Fruit fly (Drosophila melanogaster): ENCODE results near the gene Sulf1.

Sulf1 gene

DNA sequence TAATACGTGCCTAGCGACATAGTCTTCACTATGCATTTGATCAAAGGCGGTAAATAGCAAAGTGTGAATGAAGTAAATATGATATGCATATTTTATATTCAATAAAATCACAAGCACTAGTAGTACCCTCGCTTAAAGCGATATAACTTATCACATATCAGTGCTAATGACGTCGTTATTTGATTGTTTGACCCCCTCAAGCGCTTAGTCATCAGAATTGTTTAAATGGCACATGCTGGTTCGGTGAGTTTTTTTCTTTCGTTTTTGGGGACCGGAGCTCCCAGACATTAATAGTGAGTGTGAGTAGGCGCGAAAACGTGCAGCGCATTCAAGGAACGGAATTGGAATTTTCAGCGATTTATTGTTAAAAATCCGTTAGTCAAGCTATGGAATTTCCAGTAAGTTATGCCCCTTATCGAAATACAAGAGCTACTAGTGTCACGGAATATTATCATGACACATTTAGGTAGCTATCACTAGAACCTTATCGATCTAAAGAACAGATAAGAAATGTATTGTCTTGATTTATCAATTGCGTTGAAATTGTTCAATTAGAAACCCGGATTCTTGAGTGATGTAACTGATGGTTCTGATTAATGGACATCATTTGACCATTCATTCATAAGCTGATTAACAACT is 8.4 kb upstream of the Sulf1 start:
- TF ChIP-seq CG33017 (tag; optimal IDR thresholded peaks at IDR 0.05) (no peak), toe (GFP tag; optimal IDR thresholded peaks at IDR 0.05) (no peak), kay (GFP tag; ENCODE audit: borderline replicate concordance) (peak; percentile 96), CG14711 (tag; optimal IDR thresholded peaks at IDR 0.05) (no peak), cic (GFP tag; optimal IDR thresholded peaks at IDR 0.05) (peak; percentile 26), tj (GFP tag; optimal IDR thresholded peaks at IDR 0.05) (peak; percentile 54)

DNA sequence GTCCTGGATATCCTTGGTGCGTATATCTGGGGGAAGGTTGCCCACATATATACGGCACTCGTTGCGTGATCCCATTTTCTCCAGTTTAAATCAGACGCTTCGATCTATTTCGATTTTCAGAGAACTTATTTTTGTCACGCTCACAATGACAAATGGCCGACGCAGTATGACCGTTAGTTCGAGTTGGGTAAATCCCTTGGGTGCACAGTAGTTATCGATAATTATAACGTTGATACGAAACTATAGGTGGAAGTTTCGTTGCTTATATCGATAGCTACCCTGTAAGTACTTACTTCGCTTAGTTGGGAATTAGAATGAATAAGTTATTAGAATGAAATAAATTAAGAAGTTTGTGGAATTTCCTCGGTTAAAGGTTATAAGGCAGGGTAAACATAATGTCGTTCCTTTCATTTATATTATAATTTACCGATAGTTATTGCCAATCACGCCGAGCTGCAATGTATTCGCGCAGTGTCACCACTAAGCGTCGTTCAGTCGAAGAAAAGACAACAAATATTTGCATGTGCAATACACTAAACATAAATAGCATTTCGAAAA is 2.5 kb upstream of the Sulf1 start, which contains the start of the genes SF2 and pad:
TSS of gene SF2 (minus strand) at position 172 of the 558 bp plus-strand sequence.
TSS of gene pad (plus strand) at position 502 of the 558 bp plus-strand sequence.
- TF ChIP-seq Mnt (GFP tag; optimal IDR thresholded peaks at IDR 0.05) (peak; percentile 90), cic (GFP tag; optimal IDR thresholded peaks at IDR 0.05) (peak; percentile 53), Crg-1 (GFP tag; optimal IDR thresholded peaks at IDR 0.05) (peak; percentile 87), CG1620 (GFP tag; optimal IDR thresholded peaks at IDR 0.05) (peak; percentile 92), CG7045 (GFP tag; optimal IDR thresholded peaks at IDR 0.05) (peak; percentile 82), CG12768 (GFP tag; optimal IDR thresholded peaks at IDR 0.05) (peak; percentile 53), toe (GFP tag; optimal IDR thresholded peaks at IDR 0.05) (peak; percentile 94), bab1 (GFP tag; optimal IDR thresholded peaks at IDR 0.05) (peak; percentile 89), tj (GFP tag; optimal IDR thresholded peaks at IDR 0.05) (peak; percentile 63), CG5204 (GFP tag; optimal IDR thresholded peaks at IDR 0.05) (peak; percentile 90), CG7101 (tag; optimal IDR thresholded peaks at IDR 0.05) (peak; percentile 83), cnc (optimal IDR thresholded peaks at IDR 0.05) (no peak), pad (GFP tag; optimal IDR thresholded peaks at IDR 0.05) (peak; percentile 85), CG33017 (tag; optimal IDR thresholded peaks at IDR 0.05) (no peak), ovo (GFP tag; optimal IDR thresholded peaks at IDR 0.05) (peak; percentile 90), Hr96 (GFP tag; optimal IDR thresholded peaks at IDR 0.05) (peak; percentile 86), kay (GFP tag; ENCODE audit: borderline replicate concordance) (peak; percentile 84), CG11617 (GFP tag; optimal IDR thresholded peaks at IDR 0.05) (peak; percentile 87), Clk (GFP tag; optimal IDR thresholded peaks at IDR 0.05) (peak; percentile 73), CG14711 (tag; optimal IDR thresholded peaks at IDR 0.05) (peak; percentile 77)

DNA sequence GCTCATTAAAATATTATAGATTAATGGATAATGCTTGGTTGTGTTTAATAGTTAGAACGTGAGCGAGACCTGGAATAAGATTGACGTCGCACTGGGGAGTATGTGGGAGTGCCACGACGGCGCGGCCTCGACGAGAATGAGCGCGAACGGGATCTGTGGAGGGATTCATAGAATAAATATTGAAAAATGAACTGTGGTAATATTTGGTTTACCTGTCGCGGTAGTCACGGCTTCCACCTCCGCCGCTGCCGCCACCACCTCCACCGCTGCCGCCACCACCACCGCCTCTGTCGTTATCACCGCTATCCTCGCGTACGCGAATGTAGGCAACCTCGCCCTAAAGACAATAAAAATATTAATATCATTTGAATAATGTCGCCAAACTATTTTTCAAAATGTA is 1.2 kb upstream of the Sulf1 start:
- TF ChIP-seq CG7101 (tag; optimal IDR thresholded peaks at IDR 0.05) (peak; percentile 14), CG33017 (tag; optimal IDR thresholded peaks at IDR 0.05) (no peak), CG5204 (GFP tag; optimal IDR thresholded peaks at IDR 0.05) (no peak), kay (GFP tag; ENCODE audit: borderline replicate concordance) (peak; percentile 14), Hr96 (GFP tag; optimal IDR thresholded peaks at IDR 0.05) (no peak), CG11617 (GFP tag; optimal IDR thresholded peaks at IDR 0.05) (peak; percentile 61), toe (GFP tag; optimal IDR thresholded peaks at IDR 0.05) (no peak), ovo (GFP tag; optimal IDR thresholded peaks at IDR 0.05) (peak; percentile 19), cic (GFP tag; optimal IDR thresholded peaks at IDR 0.05) (peak; percentile 85), CG7045 (GFP tag; optimal IDR thresholded peaks at IDR 0.05) (peak; percentile 4), CG12768 (GFP tag; optimal IDR thresholded peaks at IDR 0.05) (peak; percentile 65)

DNA sequence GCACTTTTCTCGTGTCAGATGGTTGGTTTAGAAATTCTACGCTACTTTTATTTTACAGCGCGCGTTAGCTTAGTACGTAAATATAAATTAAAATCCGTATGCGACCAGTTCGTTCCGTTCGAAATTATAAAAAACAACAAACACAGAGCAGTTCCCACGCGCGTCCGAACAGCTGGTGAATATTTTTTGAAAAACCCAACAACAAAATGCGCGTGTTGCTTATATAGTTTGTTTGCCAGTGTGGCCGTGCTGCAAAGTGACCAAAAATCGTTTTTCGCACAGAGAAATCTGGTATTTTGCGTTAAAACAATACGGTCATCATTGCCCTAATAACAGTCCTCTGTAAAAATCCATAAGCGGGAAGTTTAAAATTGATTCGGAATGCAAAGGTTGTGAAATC is 1.0 kb downstream of the Sulf1 start:
- TF ChIP-seq pad (GFP tag; optimal IDR thresholded peaks at IDR 0.05) (peak; percentile 15), CG33017 (tag; optimal IDR thresholded peaks at IDR 0.05) (peak; percentile 3), Clk (GFP tag; optimal IDR thresholded peaks at IDR 0.05) (no peak), bab1 (GFP tag; optimal IDR thresholded peaks at IDR 0.05) (peak; percentile 60), cic (GFP tag; optimal IDR thresholded peaks at IDR 0.05) (peak; percentile 37), CG5204 (GFP tag; optimal IDR thresholded peaks at IDR 0.05) (no peak), Mnt (GFP tag; optimal IDR thresholded peaks at IDR 0.05) (peak; percentile 65)

DNA sequence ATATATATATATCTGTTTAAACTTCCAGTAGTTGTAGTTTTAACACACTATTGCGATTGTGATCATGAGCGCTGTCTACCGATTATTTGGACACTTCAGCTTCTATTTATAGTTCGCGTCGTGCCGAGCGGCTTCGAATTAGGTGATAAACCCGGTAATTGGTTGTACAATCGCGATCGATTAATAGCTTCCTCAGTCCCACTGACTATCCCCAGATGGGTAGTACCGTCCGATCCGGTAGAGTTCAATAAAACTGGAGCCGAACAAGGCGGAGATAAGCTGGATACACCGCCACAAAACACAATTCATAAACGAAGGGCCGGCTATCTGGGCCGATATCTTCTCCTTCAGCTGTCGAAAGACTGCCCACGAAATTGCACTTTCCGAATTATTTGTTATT is 1.5 kb downstream of the Sulf1 start:
- TF ChIP-seq cic (GFP tag; optimal IDR thresholded peaks at IDR 0.05) (no peak), CG14711 (tag; optimal IDR thresholded peaks at IDR 0.05) (no peak), CG12768 (GFP tag; optimal IDR thresholded peaks at IDR 0.05) (no peak), Mnt (GFP tag; optimal IDR thresholded peaks at IDR 0.05) (no peak), toe (GFP tag; optimal IDR thresholded peaks at IDR 0.05) (no peak), kay (GFP tag; ENCODE audit: borderline replicate concordance) (no peak), ovo (GFP tag; optimal IDR thresholded peaks at IDR 0.05) (no peak), tj (GFP tag; optimal IDR thresholded peaks at IDR 0.05) (no peak)

DNA sequence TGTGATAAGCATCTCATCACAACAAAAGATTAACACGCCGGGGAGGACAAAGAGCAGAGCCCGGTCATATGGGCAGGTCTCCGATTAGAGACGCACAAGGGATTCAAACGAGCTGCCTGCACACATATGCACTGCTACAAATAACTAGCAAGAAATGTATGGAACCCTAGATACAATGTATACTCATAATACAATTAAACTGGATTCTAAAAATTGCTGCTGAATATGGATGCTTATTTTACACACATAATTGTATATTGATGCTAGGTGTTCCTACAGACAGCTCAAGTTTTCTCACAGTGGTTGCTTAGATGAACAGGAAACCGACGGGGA is 2.4 kb downstream of the Sulf1 start:
- no peak for TF ChIP-seq kay (GFP tag; ENCODE audit: borderline replicate concordance)
- no peak for TF ChIP-seq CG33017 (tag; optimal IDR thresholded peaks at IDR 0.05)
- no peak for TF ChIP-seq cnc (optimal IDR thresholded peaks at IDR 0.05)
- no peak for TF ChIP-seq CG11617 (GFP tag; optimal IDR thresholded peaks at IDR 0.05)
- TF ChIP-seq CG14711 (tag; optimal IDR thresholded peaks at IDR 0.05): no peak

All from whole organism, adult.